Worm (Caenorhabditis elegans) whole organism, mixed stage, embryonic: ENCODE results near the gene C02B10.3.

Experiments used
- blmp-1 ChIP-seq: fragments of 150-350 bp; optimal IDR thresholded peaks from 2 replicates; lab custom pipeline; 2014; ENCODE audit warnings: missing biosample characterization, missing genetic modification characterization
- cnd-1 ChIP-seq: fragments of 200-800 bp; sonication (Bioruptor generic); optimal IDR thresholded peaks from 2 replicates; lab custom pipeline; 2018; ENCODE audit warnings: mild to moderate bottlenecking, missing genetic modification characterization, missing compliant biosample characterization
- elt-3 ChIP-seq: fragments of 150-350 bp; optimal IDR thresholded peaks from 2 replicates; lab custom pipeline; 2014; ENCODE audit warnings: missing biosample characterization, missing genetic modification characterization
- lin-32 ChIP-seq: fragments of 200-800 bp; sonication (Bioruptor generic); optimal IDR thresholded peaks from 2 replicates; lab custom pipeline; 2018; ENCODE audit warnings: mild to moderate bottlenecking, missing genetic modification characterization, missing compliant biosample characterization
- nhr-28 ChIP-seq: fragments of 150-350 bp; optimal IDR thresholded peaks from 2 replicates; lab custom pipeline; 2014; ENCODE audit warnings: missing biosample characterization, missing genetic modification characterization
- nhr-76 ChIP-seq: sonication (generic microtip); optimal IDR thresholded peaks from 2 replicates; lab custom pipeline; 2017; ENCODE audit warnings: missing biosample characterization, missing genetic modification characterization
- sem-2 ChIP-seq: fragments of 200-800 bp; sonication (Bioruptor generic); optimal IDR thresholded peaks from 2 replicates; lab custom pipeline; 2018; ENCODE audit warnings: mild to moderate bottlenecking, missing genetic modification characterization, missing compliant biosample characterization
- snpc-4 ChIP-seq: fragments of 150-350 bp; optimal IDR thresholded peaks from 2 replicates; lab custom pipeline; 2014; ENCODE audit warnings: missing biosample characterization, missing genetic modification characterization
- sptf-1 ChIP-seq: sonication (generic microtip); optimal IDR thresholded peaks from 2 replicates; lab custom pipeline; 2017; ENCODE audit warnings: mild to moderate bottlenecking, missing genetic modification characterization, moderate library complexity, missing compliant biosample characterization
- unc-62 ChIP-seq: fragments of 150-350 bp; optimal IDR thresholded peaks from 2 replicates; lab custom pipeline; 2014; ENCODE audit warnings: missing biosample characterization, missing genetic modification reagents, missing genetic modification characterization
- ztf-11 ChIP-seq: fragments of 150-350 bp; optimal IDR thresholded peaks from 2 replicates; lab custom pipeline; 2014; ENCODE audit warnings: missing biosample characterization, missing genetic modification characterization

DNA sequence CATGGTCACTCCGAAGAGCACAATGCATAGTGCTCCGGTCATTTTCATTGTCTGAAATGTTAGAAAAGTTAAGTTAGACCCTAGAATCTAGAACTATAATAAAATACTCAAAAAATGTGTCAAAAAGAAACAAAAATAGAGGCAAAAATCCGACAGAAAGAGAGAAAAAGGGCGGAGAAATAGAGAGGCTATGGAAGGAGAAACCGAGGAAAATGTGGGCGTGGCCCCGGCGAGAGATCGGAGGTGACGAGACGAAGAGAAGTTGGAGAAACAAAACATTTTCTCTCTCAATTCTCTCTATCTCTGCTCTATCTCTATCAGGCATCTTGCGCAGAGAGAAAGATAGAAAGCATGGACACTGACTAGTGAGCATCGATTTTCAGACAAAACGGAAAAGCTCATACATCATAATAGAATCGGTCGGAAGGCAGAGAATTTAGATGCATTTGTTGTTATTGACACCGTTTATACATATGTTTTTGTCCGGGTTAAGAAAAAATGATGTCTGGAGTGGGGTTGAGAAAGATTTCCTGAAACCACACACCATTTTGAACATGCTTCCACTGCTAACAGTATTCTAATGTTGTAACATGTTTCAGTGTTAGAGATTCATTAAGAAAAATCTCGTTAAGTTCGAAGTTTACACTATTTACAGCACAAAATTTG is at the start of gene C02B10.3:
- TF ChIP-seq nhr-76 (tag; lab: Kevin White, UChicago) (no peak), unc-62 (GFP tag; lab: Kevin White, UChicago) (no peak), elt-3 (tag; lab: Kevin White, UChicago) (no peak), sptf-1 (no peak), ztf-11 (no peak), lin-32 (GFP tag; lab: Kevin White, UChicago) (no peak), cnd-1 (tag; lab: Kevin White, UChicago) (no peak), snpc-4 (tag; lab: Kevin White, UChicago) (no peak), sem-2 (GFP tag; lab: Kevin White, UChicago) (no peak), blmp-1 (tag; lab: Kevin White, UChicago) (no peak), nhr-28 (no peak)
